Fruit fly (Drosophila melanogaster): Measurements from ENCODE around the gene CG14053.

The CG14053 gene

dm6 chrX:2170424-2170823 is 23.3 kb downstream of the CG14053 start:
- TF ChIP-seq YL-1 (GFP tag; optimal IDR thresholded peaks at IDR 0.05) = no peak
- no peak for TF ChIP-seq CG15479 (GFP tag; optimal IDR thresholded peaks at IDR 0.05)
- TF ChIP-seq Dref (GFP tag; IDR thresholded peaks at IDR 0.05) = peak; percentile 35; the same call in 1 of the 2 replicates
- TF ChIP-seq CG15601 (tag; optimal IDR thresholded peaks at IDR 0.05) = no peak
- TF ChIP-seq Max (GFP tag; optimal IDR thresholded peaks at IDR 0.05) = no peak
- peak; percentile 28 for TF ChIP-seq trem (tag; optimal IDR thresholded peaks at IDR 0.05)
- peak; percentile 82 for TF ChIP-seq Dp (GFP tag; optimal IDR thresholded peaks at IDR 0.05)
- TF ChIP-seq Scr (GFP tag; IDR thresholded peaks at IDR 0.05; ENCODE audit: partially characterized antibody) = no peak
- peak; percentile 27 for TF ChIP-seq Sry-δ (GFP tag; optimal IDR thresholded peaks at IDR 0.05)
- no peak for TF ChIP-seq Meics (GFP tag; optimal IDR thresholded peaks at IDR 0.05)
- TF ChIP-seq Myb (GFP tag; optimal IDR thresholded peaks at IDR 0.05) = peak; percentile 27
- TF ChIP-seq PHDP (tag; optimal IDR thresholded peaks at IDR 0.05) = no peak
- peak; percentile 30 for TF ChIP-seq BEAF-32 (GFP tag; optimal IDR thresholded peaks at IDR 0.05)
- peak; percentile 12 for TF ChIP-seq CG15514 (GFP tag; optimal IDR thresholded peaks at IDR 0.05)
- TF ChIP-seq MBD-R2 (GFP tag; IDR thresholded peaks at IDR 0.05) = peak; percentile 24; the same call in 1 of the 2 replicates
- no peak for TF ChIP-seq NK7.1 (GFP tag; optimal IDR thresholded peaks at IDR 0.05)
- no peak for TF ChIP-seq CG11723 (GFP tag; optimal IDR thresholded peaks at IDR 0.05)
- no peak for TF ChIP-seq CG15011 (GFP tag; optimal IDR thresholded peaks at IDR 0.05)
- peak; percentile 41 for TF ChIP-seq hkb (optimal IDR thresholded peaks at IDR 0.05)
- TF ChIP-seq hkb (GFP tag; IDR thresholded peaks at IDR 0.05) = no peak
- peak; percentile 70 for TF ChIP-seq CG4854 (GFP tag; optimal IDR thresholded peaks at IDR 0.05)
- peak; percentile 51 for TF ChIP-seq pzg (GFP tag; optimal IDR thresholded peaks at IDR 0.05)
- TF ChIP-seq Dip3 (GFP tag; optimal IDR thresholded peaks at IDR 0.05) = no peak
- TF ChIP-seq Rx (GFP tag; IDR thresholded peaks at IDR 0.05) = no peak
- no peak for TF ChIP-seq CG10431 (GFP tag; optimal IDR thresholded peaks at IDR 0.05)
- peak; percentile 90 for TF ChIP-seq E2f2 (GFP tag; IDR thresholded peaks at IDR 0.05)
- TF ChIP-seq CG1603 (tag; optimal IDR thresholded peaks at IDR 0.05) = peak; percentile 11
- TF ChIP-seq CG10462 (GFP tag; optimal IDR thresholded peaks at IDR 0.05) = no peak
- peak; percentile 75 for TF ChIP-seq Sin3A (optimal IDR thresholded peaks at IDR 0.05)
- no peak for TF ChIP-seq CG12744 (GFP tag; optimal IDR thresholded peaks at IDR 0.05)
- TF ChIP-seq nmo (GFP tag; optimal IDR thresholded peaks at IDR 0.05) = no peak
- TF ChIP-seq Med (GFP tag) = peak; percentile 19
- no peak for TF ChIP-seq CG17802 (tag; optimal IDR thresholded peaks at IDR 0.05)
- no peak for TF ChIP-seq wdn (GFP tag; IDR thresholded peaks at IDR 0.05)
- no peak for TF ChIP-seq CG12071 (GFP tag; optimal IDR thresholded peaks at IDR 0.05)
- no peak for TF ChIP-seq CG7556 (GFP tag; optimal IDR thresholded peaks at IDR 0.05)
- TF ChIP-seq CG32767 (GFP tag; IDR thresholded peaks at IDR 0.05) = no peak
- TF ChIP-seq ERR (GFP tag; optimal IDR thresholded peaks at IDR 0.05) = no peak
- TF ChIP-seq CG6654 (GFP tag; optimal IDR thresholded peaks at IDR 0.05) = no peak
- no peak for TF ChIP-seq CG17612 (GFP tag; IDR thresholded peaks at IDR 0.05)
- no peak for TF ChIP-seq CG31365 (tag; optimal IDR thresholded peaks at IDR 0.05)
- TF ChIP-seq sens (GFP tag) = peak; percentile 9
- TF ChIP-seq Lpt (GFP tag; optimal IDR thresholded peaks at IDR 0.05) = no peak
- TF ChIP-seq ham (GFP tag; IDR thresholded peaks at IDR 0.05) = no peak
- no peak for TF ChIP-seq NFAT (GFP tag; IDR thresholded peaks at IDR 0.05)
- TF ChIP-seq CG43689 (GFP tag; IDR thresholded peaks at IDR 0.05) = no peak
- TF ChIP-seq CG10959 (GFP tag; IDR thresholded peaks at IDR 0.05) = no peak
